Worm (Caenorhabditis elegans): Measurements from ENCODE around the gene cpt-2.

Gene cpt-2

ce11 chrIV:11145929-11146339 lies 33.5 kb upstream of the cpt-2 start:
- no peak for TF ChIP-seq che-1 (tag; optimal IDR thresholded peaks at IDR 0.05)

- TF ChIP-seq zip-5 (tag; optimal IDR thresholded peaks at IDR 0.05) (no peak), fkh-6 (tag; optimal IDR thresholded peaks at IDR 0.05) (no peak), lin-11 (tag; optimal IDR thresholded peaks at IDR 0.05) (no peak), unc-86 (tag; optimal IDR thresholded peaks at IDR 0.05) (no peak), eyg-1 (tag; optimal IDR thresholded peaks at IDR 0.05) (no peak), dve-1 (tag; optimal IDR thresholded peaks at IDR 0.05) (no peak), ets-4 (tag; optimal IDR thresholded peaks at IDR 0.05) (no peak), C38D4.7 (GFP tag; optimal IDR thresholded peaks at IDR 0.05) (no peak), sdc-2 (tag; optimal IDR thresholded peaks at IDR 0.05) (no peak), ceh-9 (tag; optimal IDR thresholded peaks at IDR 0.05) (no peak), unc-42 (tag; optimal IDR thresholded peaks at IDR 0.05) (no peak), ceh-14 (tag; optimal IDR thresholded peaks at IDR 0.05) (no peak), fkh-10 (GFP tag; optimal IDR thresholded peaks at IDR 0.05) (no peak), ahr-1 (tag; optimal IDR thresholded peaks at IDR 0.05) (no peak), elt-2 (tag; optimal IDR thresholded peaks at IDR 0.05) (no peak), hlh-30 (tag; optimal IDR thresholded peaks at IDR 0.05; ENCODE audit: insufficient read depth) (no peak), che-1 (tag; optimal IDR thresholded peaks at IDR 0.05) (no peak), nhr-232 (tag; optimal IDR thresholded peaks at IDR 0.05) (no peak)
Measured at ce11 chrIV:11146492-11146891, 33.0 kb upstream of the cpt-2 start.

- TF ChIP-seq ets-4 (tag; optimal IDR thresholded peaks at IDR 0.05) (no peak), lin-11 (tag; optimal IDR thresholded peaks at IDR 0.05) (no peak), fax-1 (tag; optimal IDR thresholded peaks at IDR 0.05) (no peak), sox-2 (GFP tag; IDR thresholded peaks at IDR 0.05) (no peak), nfya-1 (tag; optimal IDR thresholded peaks at IDR 0.05) (no peak), ceh-31 (tag; optimal IDR thresholded peaks at IDR 0.05) (no peak), tbx-2 (tag; optimal IDR thresholded peaks at IDR 0.05) (no peak), lim-6 (tag; optimal IDR thresholded peaks at IDR 0.05) (no peak), madf-2 (tag; optimal IDR thresholded peaks at IDR 0.05) (no peak), ceh-2 (tag; optimal IDR thresholded peaks at IDR 0.05) (no peak), pha-2 (tag; optimal IDR thresholded peaks at IDR 0.05) (no peak), K02D7.2 (tag; optimal IDR thresholded peaks at IDR 0.05) (no peak), pax-1 (tag; optimal IDR thresholded peaks at IDR 0.05) (no peak), ceh-24 (tag; optimal IDR thresholded peaks at IDR 0.05) (no peak), Y22D7AL.16 (tag; optimal IDR thresholded peaks at IDR 0.05) (no peak), sdc-2 (tag; optimal IDR thresholded peaks at IDR 0.05) (no peak), ceh-34 (tag; optimal IDR thresholded peaks at IDR 0.05) (no peak)
Measured at ce11 chrIV:11146962-11147470, 32.4 kb upstream of the cpt-2 start, which contains the start of gene pigq-1. Gene pigq-1 (minus strand): TSS chrIV:11147247.

- no peak for TF ChIP-seq pax-1 (tag; optimal IDR thresholded peaks at IDR 0.05)
- no peak for TF ChIP-seq pha-2 (tag; optimal IDR thresholded peaks at IDR 0.05)
- TF ChIP-seq ttx-3 (tag; optimal IDR thresholded peaks at IDR 0.05) = no peak
- no peak for TF ChIP-seq ztf-16 (tag; optimal IDR thresholded peaks at IDR 0.05)
- no peak for TF ChIP-seq nhr-232 (tag; optimal IDR thresholded peaks at IDR 0.05)
Measured at ce11 chrIV:11148788-11149366, 30.6 kb upstream of the cpt-2 start.

ce11 chrIV:11149454-11150163 lies 29.8 kb upstream of the cpt-2 start, which contains the start of the genes F01G4.6 and pfd-1:
Gene F01G4.6 (minus strand): TSS chrIV:11149504.
Gene pfd-1 (plus strand): TSS chrIV:11150113.
- TF ChIP-seq sox-2 (GFP tag; IDR thresholded peaks at IDR 0.05) (no peak), elt-4 (tag; optimal IDR thresholded peaks at IDR 0.05) (no peak), ceh-9 (tag; optimal IDR thresholded peaks at IDR 0.05) (no peak), ceh-45 (GFP tag; IDR thresholded peaks at IDR 0.05) (no peak), nhr-232 (tag; optimal IDR thresholded peaks at IDR 0.05) (no peak), ceh-22 (tag; optimal IDR thresholded peaks at IDR 0.05) (no peak), F13H6.1 (tag; optimal IDR thresholded peaks at IDR 0.05) (peak; percentile 11), pag-3 (tag; optimal IDR thresholded peaks at IDR 0.05; ENCODE audit: borderline replicate concordance) (no peak), ceh-34 (tag; optimal IDR thresholded peaks at IDR 0.05) (peak; percentile 14), eyg-1 (tag; optimal IDR thresholded peaks at IDR 0.05) (no peak), ceh-18 (tag; optimal IDR thresholded peaks at IDR 0.05) (peak; percentile 39), ceh-31 (tag; optimal IDR thresholded peaks at IDR 0.05) (peak; percentile 50), K09A11.1 (tag; optimal IDR thresholded peaks at IDR 0.05; ENCODE audit: insufficient read depth) (no peak), mec-3 (tag; optimal IDR thresholded peaks at IDR 0.05; ENCODE audit: borderline replicate concordance) (no peak), zip-5 (tag; optimal IDR thresholded peaks at IDR 0.05) (no peak), pha-2 (tag; optimal IDR thresholded peaks at IDR 0.05) (no peak), K02D7.2 (tag; optimal IDR thresholded peaks at IDR 0.05) (no peak), hlh-13 (GFP tag; optimal IDR thresholded peaks at IDR 0.05) (no peak)
